Worm (Caenorhabditis elegans): Measurements from ENCODE around the gene mif-4.

DNA sequence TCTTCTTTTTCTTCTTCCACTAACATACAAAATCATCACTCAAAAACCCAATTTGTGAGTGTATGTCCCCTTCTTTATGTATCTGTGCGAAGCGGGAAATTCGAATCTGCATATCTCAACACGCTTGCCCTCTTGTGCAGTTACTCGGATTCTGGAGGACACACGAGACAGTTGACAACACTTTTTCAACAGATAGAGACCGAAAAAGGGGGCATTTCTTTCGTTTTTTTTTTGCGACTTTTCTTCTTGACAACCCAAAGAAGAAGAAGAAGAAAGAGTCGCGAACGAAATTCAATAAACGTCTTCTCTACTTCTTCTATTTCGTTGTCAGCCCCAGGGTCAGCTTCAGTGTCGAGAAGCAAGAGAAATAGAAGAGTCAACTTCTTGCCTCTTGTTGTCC lies 30.2 kb upstream of the mif-4 start:
- TF ChIP-seq mes-2 (tag; optimal IDR thresholded peaks at IDR 0.05; ENCODE audit: poor library complexity, severe bottlenecking) (no peak), nhr-111 (GFP tag; optimal IDR thresholded peaks at IDR 0.05) (no peak), pha-4 (GFP tag; IDR thresholded peaks at IDR 0.05) (no peak), pha-4 (tag; optimal IDR thresholded peaks at IDR 0.05) (no peak), nhr-28 (tag; optimal IDR thresholded peaks at IDR 0.05) (no peak), hlh-30 (tag; optimal IDR thresholded peaks at IDR 0.05; ENCODE audit: insufficient read depth) (no peak)
